Fruit fly (Drosophila melanogaster) whole organism, adult: ENCODE results near the gene CG7182.

Experiments used
- CG33017 ChIP-seq: fragments of 200-800 bp; sonication (Bioruptor generic); optimal IDR thresholded peaks from 2 replicates; lab custom pipeline; 2018; ENCODE audit warnings: missing biosample characterization, mild to moderate bottlenecking, missing genetic modification characterization, moderate library complexity
- cic ChIP-seq: fragments of 200-800 bp; sonication (Bioruptor generic); optimal IDR thresholded peaks from 2 replicates; lab custom pipeline; 2017; ENCODE audit warnings: missing biosample characterization, mild to moderate bottlenecking, missing genetic modification characterization, moderate library complexity
- kay ChIP-seq: fragments of 200-800 bp; sonication (Bioruptor generic); peaks from one replicate; lab custom pipeline; 2016; ENCODE audit warnings: missing biosample characterization, missing genetic modification characterization, borderline replicate concordance
- ovo ChIP-seq: fragments of 200-800 bp; sonication (Bioruptor generic); optimal IDR thresholded peaks from 2 replicates; lab custom pipeline; 2016; ENCODE audit warnings: missing biosample characterization, missing genetic modification characterization
- pad ChIP-seq: fragments of 200-800 bp; sonication (Bioruptor generic); optimal IDR thresholded peaks from 3 replicates; lab custom pipeline; 2017; ENCODE audit warnings: missing biosample characterization, missing genetic modification characterization, mild to moderate bottlenecking, moderate library complexity, missing genetic modification reagents
- tj ChIP-seq: fragments of 200-800 bp; sonication (Bioruptor generic); optimal IDR thresholded peaks from 3 replicates; lab custom pipeline; 2017; ENCODE audit warnings: missing biosample characterization, mild to moderate bottlenecking, missing genetic modification characterization, moderate library complexity

- TF ChIP-seq pad (GFP tag; lab: Kevin White, UChicago) (peak; percentile 60), tj (peak; percentile 41), CG33017 (peak; percentile 38), ovo (peak; percentile 50), kay (GFP tag; lab: Kevin White, UChicago) (peak; percentile 59), cic (GFP tag; lab: Kevin White, UChicago) (peak; percentile 30)
Observed at dm6 chr3L:8340264-8341095, 5.7 kb downstream of the CG7182 start, which contains the start of the genes Prim1 and CG7083.
